Worm (Caenorhabditis elegans) whole organism, young adult: ENCODE results near the gene W08G11.3.

ENCODE experiments used
- F52B5.7 ChIP-seq: sonication (generic microtip); optimal IDR thresholded peaks from 2 replicates; lab custom pipeline; 2016; ENCODE audit warnings: mild to moderate bottlenecking, missing genetic modification characterization, missing compliant biosample characterization
- T07F8.4 ChIP-seq: sonication (generic microtip); optimal IDR thresholded peaks from 2 replicates; lab custom pipeline; 2016; ENCODE audit warnings: mild to moderate bottlenecking, missing genetic modification characterization, moderate library complexity, missing compliant biosample characterization
- T26A5.8 ChIP-seq: sonication (generic microtip); optimal IDR thresholded peaks from 2 replicates; lab custom pipeline; 2016; ENCODE audit warnings: missing genetic modification characterization, missing compliant biosample characterization
- Y53F4B.3 ChIP-seq: fragments of 200-800 bp; sonication (Bioruptor generic); IDR thresholded peaks from 2 replicates; pipeline ENCODE4 v1.3.6; 2022; ENCODE audit warnings: missing genetic modification reagents, missing genetic modification characterization, missing compliant biosample characterization
- Y56A3A.18 ChIP-seq: fragments of 200-800 bp; sonication (Bioruptor generic); IDR thresholded peaks from 2 replicates; pipeline ENCODE4 v1.3.6; 2022; ENCODE audit warnings: missing genetic modification reagents, missing genetic modification characterization, missing compliant biosample characterization
- akir-1 ChIP-seq: fragments of 200-800 bp; sonication (Bioruptor generic); optimal IDR thresholded peaks from 2 replicates; lab custom pipeline; 2018; ENCODE audit warnings: mild to moderate bottlenecking, missing genetic modification characterization, moderate library complexity, missing compliant biosample characterization
- cebp-2 ChIP-seq: fragments of 200-800 bp; sonication (Bioruptor generic); IDR thresholded peaks from 2 replicates; pipeline ENCODE4 v1.3.6; 2022; ENCODE audit warnings: missing genetic modification characterization, missing compliant biosample characterization
- die-1 ChIP-seq: sonication (generic microtip); optimal IDR thresholded peaks from 2 replicates; lab custom pipeline; 2016; ENCODE audit warnings: missing genotype, mild to moderate bottlenecking, missing genetic modification characterization, missing compliant biosample characterization
- gei-17 ChIP-seq: fragments of 200-800 bp; sonication (Bioruptor generic); optimal IDR thresholded peaks from 2 replicates; lab custom pipeline; 2018; ENCODE audit warnings: mild to moderate bottlenecking, missing genetic modification characterization, missing compliant biosample characterization
- hlh-12 ChIP-seq: sonication (generic microtip); optimal IDR thresholded peaks from 2 replicates; lab custom pipeline; 2016; ENCODE audit warnings: missing genetic modification characterization, missing compliant biosample characterization
- let-526 ChIP-seq: fragments of 200-800 bp; sonication (Bioruptor generic); IDR thresholded peaks from 2 replicates; pipeline ENCODE4 v1.3.6; 2022; ENCODE audit warnings: missing genetic modification reagents, missing genetic modification characterization, missing compliant biosample characterization
- lin-40 ChIP-seq: sonication (generic microtip); optimal IDR thresholded peaks from 2 replicates; lab custom pipeline; 2016; ENCODE audit warnings: missing genetic modification characterization, mild to moderate bottlenecking, missing compliant biosample characterization, missing genotype, missing genetic modification reagents
- lir-1 ChIP-seq: fragments of 200-800 bp; sonication (Bioruptor generic); conservative IDR thresholded peaks from 2 replicates; pipeline ENCODE4 v1.3.6; 2022; ENCODE audit warnings: missing genetic modification reagents, missing genetic modification characterization, missing compliant biosample characterization
- mes-4 ChIP-seq: sonication (generic microtip); optimal IDR thresholded peaks from 2 replicates; lab custom pipeline; 2016; ENCODE audit warnings: missing genotype, missing genetic modification characterization, missing compliant biosample characterization
- nhr-120 ChIP-seq: fragments of 200-800 bp; sonication (Bioruptor generic); IDR thresholded peaks from 2 replicates; pipeline ENCODE4 v1.3.6; 2022; ENCODE audit warnings: missing genetic modification characterization, missing compliant biosample characterization
- nhr-90 ChIP-seq: sonication (generic microtip); optimal IDR thresholded peaks from 2 replicates; lab custom pipeline; 2016; ENCODE audit warnings: missing genotype, mild to moderate bottlenecking, missing genetic modification characterization, missing compliant biosample characterization
- pbrm-1 ChIP-seq: fragments of 200-800 bp; sonication (Bioruptor generic); IDR thresholded peaks from 2 replicates; pipeline ENCODE4 v1.3.6; 2022; ENCODE audit warnings: missing genetic modification reagents, missing genetic modification characterization, missing compliant biosample characterization
- pha-4 ChIP-seq: fragments of 150-350 bp; sonication (generic microtip); optimal IDR thresholded peaks from 2 replicates; lab custom pipeline; 2014; ENCODE audit warnings: missing biosample characterization, missing genetic modification reagents, missing genetic modification characterization
- snpc-4 ChIP-seq, 5 experiments: fragments of 150-350 bp in 1 of 5; sonication (generic microtip) in 4 of 5; optimal IDR thresholded peaks; 2 replicates each; lab custom pipeline; 2014 to 2018; ENCODE audit warnings: missing genetic modification characterization in 5 of 5, missing biosample characterization in 3 of 5, antibody characterized with exemption in 2 of 5, mild to moderate bottlenecking in 2 of 5, missing compliant biosample characterization in 2 of 5, missing genotype in 2 of 5, moderate library complexity in 2 of 5, missing genetic modification reagents in 1 of 5
- xnd-1 ChIP-seq: sonication (generic microtip); optimal IDR thresholded peaks from 2 replicates; lab custom pipeline; 2016; ENCODE audit warnings: missing genotype, missing genetic modification reagents, missing genetic modification characterization, missing compliant biosample characterization
- ztf-22 ChIP-seq: fragments of 200-800 bp; sonication (Bioruptor generic); optimal IDR thresholded peaks from 2 replicates; lab custom pipeline; 2018; ENCODE audit warnings: mild to moderate bottlenecking, missing genetic modification characterization, moderate library complexity, missing compliant biosample characterization
- ztf-26 ChIP-seq: sonication (generic microtip); optimal IDR thresholded peaks from 2 replicates; lab custom pipeline; 2017; ENCODE audit warnings: missing genetic modification characterization, missing compliant biosample characterization
- ztf-6 ChIP-seq: fragments of 200-800 bp; sonication (Bioruptor generic); IDR thresholded peaks from 2 replicates; pipeline ENCODE4 v1.3.6; 2022; ENCODE audit warnings: missing genetic modification reagents, missing genetic modification characterization, missing compliant biosample characterization

Gene W08G11.3

ce11 chrV:16417014-16417413 lies 49.5 kb downstream of the W08G11.3 start, which contains the start of gene str-55:
TSS of gene str-55 (minus strand) at chrV:16417114.
- no peak for TF ChIP-seq Y56A3A.18 (GFP tag; lab: Robert Waterston, UW)
- TF ChIP-seq nhr-90 = no peak
- no peak for TF ChIP-seq pbrm-1 (GFP tag; lab: Robert Waterston, UW)
- TF ChIP-seq akir-1 (GFP tag; lab: Kevin White, UChicago) = no peak
- no peak for TF ChIP-seq lin-40 (tag; lab: Kevin White, UChicago)
- no peak for TF ChIP-seq nhr-120 (GFP tag; lab: Robert Waterston, UW)
- TF ChIP-seq ztf-6 (GFP tag; lab: Robert Waterston, UW) = no peak
- no peak for TF ChIP-seq let-526 (GFP tag; lab: Robert Waterston, UW)
- no peak for TF ChIP-seq F52B5.7 (tag; lab: Kevin White, UChicago)
- no peak for TF ChIP-seq ztf-22
- TF ChIP-seq snpc-4 (GFP tag; optimal IDR thresholded peaks at IDR 0.05; lab: Kevin White, UChicago) = no peak
- TF ChIP-seq snpc-4 (tag; optimal IDR thresholded peaks at IDR 0.05; lab: Kevin White, UChicago) = no peak
- TF ChIP-seq lir-1 (GFP tag; lab: Robert Waterston, UW) = no peak
- TF ChIP-seq, all 124 proteins: peak for 0

- TF ChIP-seq die-1 (no peak), ztf-26 (tag; lab: Kevin White, UChicago) (no peak), xnd-1 (tag; lab: Kevin White, UChicago) (no peak), mes-4 (tag; lab: Kevin White, UChicago) (no peak), pha-4 (tag; lab: Kevin White, UChicago) (no peak), T07F8.4 (no peak), Y53F4B.3 (GFP tag; lab: Robert Waterston, UW) (no peak), lin-40 (tag; lab: Kevin White, UChicago) (no peak)
Observed at ce11 chrV:16419769-16420168, 52.3 kb downstream of the W08G11.3 start, which contains the start of gene F26D2.16. TSS of gene F26D2.16 (minus strand) at chrV:16419869.

- TF ChIP-seq cebp-2 (GFP tag; lab: Robert Waterston, UW) (no peak), gei-17 (GFP tag; lab: Kevin White, UChicago) (no peak), hlh-12 (tag; lab: Kevin White, UChicago) (no peak), lir-1 (GFP tag; lab: Robert Waterston, UW) (no peak), T26A5.8 (tag; lab: Kevin White, UChicago) (no peak)
Observed at ce11 chrV:16420696-16421095, 53.2 kb downstream of the W08G11.3 start, which contains the start of gene srw-48. TSS of gene srw-48 (plus strand) at chrV:16420996.
